Fruit fly (Drosophila melanogaster) whole organism, embryonic: ENCODE data around the gene Nost.
A peak's percentile ranks its signal among the peaks of the same experiment; 100 is the strongest.

Experiments
- Awh ChIP-seq: fragments of 200-800 bp; sonication (Bioruptor generic); IDR thresholded peaks from 2 replicates; pipeline ENCODE4, ENCODE4 v1.3.6; 2022; ENCODE audit warnings: missing biosample characterization, missing genetic modification characterization
- CG1024 ChIP-seq: fragments of 200-800 bp; sonication (Bioruptor generic); IDR thresholded peaks from 2 replicates; pipeline ENCODE4 v1.3.6; 2022; ENCODE audit warnings: missing biosample characterization, missing genetic modification characterization
- CG10565 ChIP-seq: fragments of 200-800 bp; sonication (Bioruptor generic); optimal IDR thresholded peaks from 3 replicates; lab custom pipeline; 2016; ENCODE audit warnings: missing biosample characterization, mild to moderate bottlenecking, missing genetic modification characterization
- CG12219 ChIP-seq: fragments of 200-800 bp; sonication (Bioruptor generic); optimal IDR thresholded peaks from 3 replicates; lab custom pipeline; 2018; ENCODE audit warnings: missing biosample characterization, mild to moderate bottlenecking, missing genetic modification characterization
- CG12391 ChIP-seq: fragments of 200-800 bp; sonication (Bioruptor generic); optimal IDR thresholded peaks from 3 replicates; lab custom pipeline; 2018; ENCODE audit warnings: missing biosample characterization, mild to moderate bottlenecking, missing genetic modification characterization, moderate library complexity
- CG13624 ChIP-seq: fragments of 200-800 bp; sonication (Bioruptor generic); optimal IDR thresholded peaks from 2 replicates; lab custom pipeline; 2016; ENCODE audit warnings: missing biosample characterization, missing genetic modification characterization
- CG1602 ChIP-seq: fragments of 200-800 bp; sonication (Bioruptor generic); optimal IDR thresholded peaks from 3 replicates; lab custom pipeline; 2016; ENCODE audit warnings: missing biosample characterization, missing genetic modification characterization
- CG16815 ChIP-seq: fragments of 200-800 bp; sonication (Bioruptor generic); optimal IDR thresholded peaks from 3 replicates; lab custom pipeline; 2017; ENCODE audit warnings: missing biosample characterization, mild to moderate bottlenecking, missing genetic modification characterization
- CG17328 ChIP-seq: fragments of 200-800 bp; sonication (Bioruptor generic); IDR thresholded peaks from 2 replicates; pipeline ENCODE4 v1.3.6; 2022; ENCODE audit warnings: missing biosample characterization, missing genetic modification characterization
- CG17385 ChIP-seq: fragments of 200-800 bp; sonication (Bioruptor generic); optimal IDR thresholded peaks from 3 replicates; lab custom pipeline; 2018; ENCODE audit warnings: missing biosample characterization, mild to moderate bottlenecking, missing genetic modification characterization
- CG30431 ChIP-seq: fragments of 200-800 bp; sonication (Bioruptor generic); optimal IDR thresholded peaks from 2 replicates; lab custom pipeline; 2017; ENCODE audit warnings: missing biosample characterization, missing genetic modification characterization
- CG4404 ChIP-seq: fragments of 200-800 bp; sonication (Bioruptor generic); IDR thresholded peaks from 2 replicates; pipeline ENCODE4 v1.3.6; 2022; ENCODE audit warnings: missing biosample characterization, missing genetic modification characterization
- CG4707 ChIP-seq: fragments of 200-800 bp; sonication (Bioruptor generic); optimal IDR thresholded peaks from 2 replicates; lab custom pipeline; 2018; ENCODE audit warnings: missing biosample characterization, mild to moderate bottlenecking, missing genetic modification characterization, moderate library complexity
- CG4820 ChIP-seq: fragments of 200-800 bp; sonication (Bioruptor generic); optimal IDR thresholded peaks from 3 replicates; lab custom pipeline; 2016; ENCODE audit warnings: missing biosample characterization, missing genetic modification characterization
- CG7372 ChIP-seq: fragments of 200-800 bp; sonication (Bioruptor generic); IDR thresholded peaks from 2 replicates; pipeline ENCODE4 v1.3.6; 2022; ENCODE audit warnings: missing biosample characterization, missing genetic modification characterization
- CG7839 ChIP-seq: fragments of 200-800 bp; sonication (Bioruptor generic); optimal IDR thresholded peaks from 3 replicates; lab custom pipeline; 2018; ENCODE audit warnings: missing biosample characterization, mild to moderate bottlenecking, missing genetic modification characterization, moderate library complexity
- CkIIα-i1 ChIP-seq: fragments of 200-800 bp; sonication (Bioruptor generic); IDR thresholded peaks from 2 replicates; pipeline ENCODE4 v1.3.6; 2022; ENCODE audit warnings: missing biosample characterization, missing genetic modification characterization
- Elba2 ChIP-seq: fragments of 200-800 bp; sonication (Bioruptor generic); optimal IDR thresholded peaks from 3 replicates; lab custom pipeline; 2016; ENCODE audit warnings: missing biosample characterization, missing genetic modification characterization
- Fer2 ChIP-seq: fragments of 200-800 bp; sonication (Bioruptor generic); optimal IDR thresholded peaks from 2 replicates; lab custom pipeline; 2018; ENCODE audit warnings: missing biosample characterization, mild to moderate bottlenecking, missing genetic modification characterization, moderate library complexity
- HLH54F ChIP-seq: fragments of 200-800 bp; sonication (Bioruptor generic); optimal IDR thresholded peaks from 3 replicates; lab custom pipeline; 2016; ENCODE audit warnings: missing biosample characterization, missing genetic modification characterization
- Hr39 ChIP-seq: fragments of >200 bp; optimal IDR thresholded peaks from 2 replicates; lab custom pipeline; 2017
- Hr78 ChIP-seq, 2 experiments: fragments of 200-800 bp in 1 of 2; fragments of >200 bp in 1 of 2; sonication (Bioruptor generic) in 1 of 2; optimal IDR thresholded peaks; 2 replicates each; lab custom pipeline; 2017 to 2019; ENCODE audit warnings: missing biosample characterization in 2 of 2, missing genetic modification characterization in 2 of 2, mild to moderate bottlenecking in 1 of 2, moderate library complexity in 1 of 2
- Lpt ChIP-seq: fragments of >200 bp; optimal IDR thresholded peaks from 2 replicates; lab custom pipeline; 2018; ENCODE audit warnings: missing biosample characterization, missing genetic modification characterization
- Med ChIP-seq: fragments of 200-800 bp; sonication (Bioruptor generic); peaks from one replicate; lab custom pipeline; 2016; ENCODE audit warnings: missing biosample characterization, missing genetic modification characterization, mild to moderate bottlenecking, inconsistent platforms, moderate library complexity
- Oli ChIP-seq: fragments of 200-800 bp; sonication (Bioruptor generic); optimal IDR thresholded peaks from 2 replicates; lab custom pipeline; 2018; ENCODE audit warnings: missing biosample characterization, mild to moderate bottlenecking, missing genetic modification characterization, moderate library complexity
- Poxn ChIP-seq: fragments of 200-800 bp; sonication (Bioruptor generic); IDR thresholded peaks from 2 replicates; pipeline ENCODE4 v1.3.6; 2022; ENCODE audit warnings: missing biosample characterization, missing genetic modification characterization
- Sry-β ChIP-seq: fragments of 200-800 bp; sonication (Bioruptor generic); optimal IDR thresholded peaks from 2 replicates; lab custom pipeline; 2018; ENCODE audit warnings: missing biosample characterization, mild to moderate bottlenecking, missing genetic modification characterization, moderate library complexity
- Xbp1 ChIP-seq: fragments of 200-800 bp; sonication (Bioruptor generic); optimal IDR thresholded peaks from 3 replicates; lab custom pipeline; 2016; ENCODE audit warnings: missing biosample characterization, mild to moderate bottlenecking, missing genetic modification characterization
- Xrp1 ChIP-seq: fragments of 200-800 bp; sonication (Bioruptor generic); IDR thresholded peaks from 2 replicates; pipeline ENCODE4 v1.3.6; 2022; ENCODE audit warnings: missing biosample characterization, missing genetic modification characterization
- ac ChIP-seq: fragments of 200-800 bp; sonication (Bioruptor generic); optimal IDR thresholded peaks from 3 replicates; lab custom pipeline; 2017; ENCODE audit warnings: missing biosample characterization, mild to moderate bottlenecking, missing genetic modification characterization
- ara ChIP-seq: fragments of 200-800 bp; sonication (Bioruptor generic); IDR thresholded peaks from 2 replicates; pipeline ENCODE4 v1.3.6; 2022; ENCODE audit warnings: missing biosample characterization, missing genetic modification characterization
- cas ChIP-seq: fragments of 200-800 bp; sonication (Bioruptor generic); IDR thresholded peaks from 2 replicates; pipeline ENCODE4 v1.3.6; 2022; ENCODE audit warnings: missing biosample characterization, missing genetic modification characterization
- chif ChIP-seq, 2 experiments: fragments of 200-800 bp; sonication (Bioruptor generic); optimal IDR thresholded peaks; 3 replicates each; lab custom pipeline; 2016; ENCODE audit warnings: missing biosample characterization in 2 of 2, missing genetic modification characterization in 2 of 2
- dati ChIP-seq: fragments of 200-800 bp; sonication (Bioruptor generic); IDR thresholded peaks from 2 replicates; pipeline ENCODE4 v1.3.6; 2022; ENCODE audit warnings: missing biosample characterization, missing genetic modification characterization
- gro ChIP-seq: fragments of 200-800 bp; sonication (Bioruptor generic); optimal IDR thresholded peaks from 2 replicates; lab custom pipeline; 2016; ENCODE audit warnings: missing biosample characterization, missing genetic modification characterization
- gsb-n ChIP-seq: fragments of 200-800 bp; sonication (Bioruptor generic); optimal IDR thresholded peaks from 3 replicates; lab custom pipeline; 2018; ENCODE audit warnings: missing biosample characterization, mild to moderate bottlenecking, missing genetic modification characterization
- kah ChIP-seq: fragments of 200-800 bp; sonication (Bioruptor generic); optimal IDR thresholded peaks from 2 replicates; lab custom pipeline; 2018; ENCODE audit warnings: missing biosample characterization, mild to moderate bottlenecking, missing genetic modification characterization
- luna ChIP-seq: fragments of 200-800 bp; sonication (Bioruptor generic); optimal IDR thresholded peaks from 2 replicates; lab custom pipeline; 2016; ENCODE audit warnings: missing biosample characterization, missing genetic modification characterization
- nau ChIP-seq: fragments of 200-800 bp; sonication (Bioruptor generic); optimal IDR thresholded peaks from 3 replicates; lab custom pipeline; 2017; ENCODE audit warnings: missing biosample characterization, mild to moderate bottlenecking, missing genetic modification characterization, missing genetic modification reagents
- nom ChIP-seq: fragments of 200-800 bp; sonication (Bioruptor generic); optimal IDR thresholded peaks from 2 replicates; lab custom pipeline; 2017; ENCODE audit warnings: missing biosample characterization, missing genetic modification characterization, mild to moderate bottlenecking, moderate library complexity, missing genetic modification reagents
- oc ChIP-seq: fragments of 200-800 bp; sonication (Bioruptor generic); optimal IDR thresholded peaks from 2 replicates; lab custom pipeline; 2018; ENCODE audit warnings: missing biosample characterization, mild to moderate bottlenecking, missing genetic modification characterization, moderate library complexity
- odd ChIP-seq: fragments of 200-800 bp; sonication (Bioruptor generic); optimal IDR thresholded peaks from 2 replicates; lab custom pipeline; 2017; ENCODE audit warnings: missing biosample characterization, mild to moderate bottlenecking, missing genetic modification characterization
- pfk ChIP-seq: fragments of 200-800 bp; sonication (Bioruptor generic); optimal IDR thresholded peaks from 2 replicates; lab custom pipeline; 2018; ENCODE audit warnings: missing biosample characterization, mild to moderate bottlenecking, missing genetic modification characterization, moderate library complexity
- sna ChIP-seq: fragments of 200-800 bp; sonication (Bioruptor generic); IDR thresholded peaks from 2 replicates; pipeline ENCODE4 v1.3.6; 2022; ENCODE audit warnings: missing biosample characterization, missing genetic modification characterization; ENCODE audit not compliant: partially characterized antibody
- sob ChIP-seq: fragments of 200-800 bp; sonication (Bioruptor generic); IDR thresholded peaks from 2 replicates; pipeline ENCODE4 v1.3.6; 2022; ENCODE audit warnings: missing biosample characterization, missing genetic modification characterization
- sqz ChIP-seq: fragments of 200-800 bp; sonication (Bioruptor generic); optimal IDR thresholded peaks from 3 replicates; lab custom pipeline; 2018; ENCODE audit warnings: missing biosample characterization, mild to moderate bottlenecking, missing genetic modification characterization
- tgo ChIP-seq: fragments of 200-800 bp; sonication (Bioruptor generic); IDR thresholded peaks from 3 replicates; pipeline ENCODE4 v1.3.6; 2022; ENCODE audit warnings: missing biosample characterization, missing genetic modification characterization
- tll ChIP-seq, 2 experiments: fragments of 200-800 bp in 1 of 2; fragments of >200 bp in 1 of 2; sonication (Bioruptor generic) in 1 of 2; optimal IDR thresholded peaks; 2 replicates each; lab custom pipeline; 2017 to 2019; ENCODE audit warnings: missing biosample characterization in 2 of 2, missing genetic modification characterization in 2 of 2, mild to moderate bottlenecking in 1 of 2, moderate library complexity in 1 of 2
- unpg ChIP-seq: fragments of 200-800 bp; sonication (Bioruptor generic); optimal IDR thresholded peaks from 3 replicates; lab custom pipeline; 2018; ENCODE audit warnings: missing biosample characterization, mild to moderate bottlenecking, missing genetic modification characterization, moderate library complexity
- zen ChIP-seq: fragments of 200-800 bp; sonication (Bioruptor generic); optimal IDR thresholded peaks from 3 replicates; lab custom pipeline; 2018; ENCODE audit warnings: missing biosample characterization, mild to moderate bottlenecking, missing genetic modification characterization, moderate library complexity

Gene Nost

dm6 chrX:9075641-9076324 is 45.8 kb downstream of the Nost start (continued):
- peak; percentile 33; the same call in 1 of the 2 replicates for TF ChIP-seq CG7372 (GFP tag; lab: Robert Waterston, UW)
- TF ChIP-seq chif (GFP tag; optimal IDR thresholded peaks at IDR 0.05; lab: Kevin White, UChicago): peak in 1 of 2 experiments; percentile 16
- TF ChIP-seq CG17328: no peak
- no peak for TF ChIP-seq zen
- TF ChIP-seq Xbp1: peak; percentile 12
- TF ChIP-seq Xrp1 (GFP tag; lab: Robert Waterston, UW): 0 out of 2 replicates have a peak, but pooled peaks have one; percentile 5
- peak; percentile 26 for TF ChIP-seq CG7839
- TF ChIP-seq Med (GFP tag; lab: Kevin White, UChicago): peak; percentile 73
- TF ChIP-seq CkIIα-i1 (GFP tag; lab: Robert Waterston, UW): no peak
- peak; percentile 2 for TF ChIP-seq odd (GFP tag; lab: Kevin White, UChicago)

DNA sequence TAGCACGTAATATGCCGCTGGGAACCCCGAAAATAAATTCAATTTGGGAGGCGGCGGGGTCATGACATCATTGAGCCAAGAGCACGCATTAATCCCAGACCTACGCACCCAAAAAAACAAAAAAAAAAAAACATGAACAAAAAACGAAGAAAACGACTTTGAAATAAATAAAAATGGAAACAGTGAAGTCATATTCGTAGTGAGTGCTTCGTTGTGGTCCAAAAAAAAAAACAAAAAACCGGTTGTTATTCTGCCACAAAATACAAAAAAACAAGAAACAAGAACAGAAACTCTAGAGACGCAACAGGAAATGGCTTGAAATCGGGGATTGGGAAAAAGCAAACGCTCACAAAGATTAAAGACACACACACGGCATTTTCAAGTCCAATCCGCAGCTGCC is 47.6 kb downstream of the Nost start:
- TF ChIP-seq CG4820 (GFP tag; lab: Kevin White, UChicago) (no peak), Poxn (GFP tag; lab: Robert Waterston, UW) (no peak), kah (GFP tag; lab: Kevin White, UChicago) (no peak), Awh (GFP tag; lab: Robert Waterston, UW) (no peak), ara (GFP tag; lab: Robert Waterston, UW) (no peak), CG13624 (GFP tag; lab: Kevin White, UChicago) (peak; percentile 21), Hr39 (lab: Kevin White, UChicago) (no peak), sqz (GFP tag; lab: Kevin White, UChicago) (peak; percentile 64), unpg (GFP tag; lab: Kevin White, UChicago) (no peak), nau (GFP tag; lab: Kevin White, UChicago) (no peak), CG17385 (GFP tag; lab: Kevin White, UChicago) (no peak), Sry-β (GFP tag; lab: Kevin White, UChicago) (no peak), Oli (tag; lab: Kevin White, UChicago) (no peak), nom (GFP tag; lab: Kevin White, UChicago) (peak; percentile 82), cas (GFP tag; lab: Robert Waterston, UW) (no peak), CG4707 (no peak), HLH54F (GFP tag; lab: Kevin White, UChicago) (no peak), luna (GFP tag; lab: Kevin White, UChicago) (no peak), gsb-n (no peak), sna (no peak), CG12391 (tag; lab: Kevin White, UChicago) (no peak), Elba2 (GFP tag; lab: Kevin White, UChicago) (no peak), pfk (GFP tag; lab: Kevin White, UChicago) (no peak), Lpt (no peak), ac (no peak), dati (GFP tag; lab: Robert Waterston, UW) (no peak), Fer2 (tag; lab: Kevin White, UChicago) (no peak), Hr78 (GFP tag; optimal IDR thresholded peaks at IDR 0.05; lab: Kevin White, UChicago) (peak in 1 of 2 experiments; percentile 23)

DNA sequence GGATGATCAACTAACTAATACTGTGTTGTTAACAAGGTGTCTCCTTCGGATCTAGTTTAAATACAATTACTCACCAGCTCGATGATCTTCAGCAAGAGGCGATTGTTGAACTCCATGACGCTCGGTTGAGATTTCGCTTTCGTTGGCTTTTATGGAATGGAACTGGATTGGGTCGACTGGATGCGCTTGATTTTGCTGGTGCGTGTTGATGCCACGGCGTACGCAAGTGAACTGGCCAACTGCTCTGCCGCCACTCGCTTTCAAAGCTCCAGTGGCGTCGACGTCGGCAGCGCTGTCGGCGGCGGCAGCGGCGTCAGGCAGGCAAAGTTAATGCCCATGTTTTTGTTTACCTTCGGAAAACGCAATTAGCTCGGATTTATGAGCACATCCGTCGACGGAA is 48.3 kb downstream of the Nost start, which contains the start of gene CG44325:
Gene CG44325, minus strand, starts transcription at position 237 of the 400 bp plus-strand sequence.
- TF ChIP-seq gro (GFP tag; lab: Kevin White, UChicago) (peak; percentile 48), tll (GFP tag; optimal IDR thresholded peaks at IDR 0.05; lab: Kevin White, UChicago) (no peak), CG16815 (GFP tag; lab: Kevin White, UChicago) (no peak), CG4404 (GFP tag; lab: Robert Waterston, UW) (no peak), CG12219 (no peak), CG30431 (no peak), oc (no peak), CG10565 (GFP tag; lab: Kevin White, UChicago) (no peak), CG1602 (GFP tag; lab: Kevin White, UChicago) (no peak), tgo (GFP tag; lab: Robert Waterston, UW) (no peak), sob (GFP tag; lab: Robert Waterston, UW) (0 out of 2 replicates have a peak, but pooled peaks have one; percentile 8), CG1024 (no peak)
